Worm (Caenorhabditis elegans) whole organism, L4 larva: ENCODE data around the gene T27A10.5.
A peak's percentile ranks its signal among the peaks of the same experiment; 100 is the strongest.

Source experiments
- F10B5.3 ChIP-seq: sonication (generic microtip); optimal IDR thresholded peaks from 2 replicates; lab custom pipeline; 2016; ENCODE audit warnings: mild to moderate bottlenecking, missing genetic modification characterization, missing compliant biosample characterization
- F26F4.8 ChIP-seq: fragments of 200-800 bp; sonication (Bioruptor generic); conservative IDR thresholded peaks from 2 replicates; pipeline ENCODE4 v1.3.6; 2022; ENCODE audit warnings: missing genetic modification characterization, missing compliant biosample characterization
- F37D6.2 ChIP-seq: sonication (generic microtip); optimal IDR thresholded peaks from 2 replicates; lab custom pipeline; 2016; ENCODE audit warnings: mild to moderate bottlenecking, missing genetic modification characterization, missing compliant biosample characterization
- T20F7.1 ChIP-seq: fragments of 200-800 bp; sonication (Bioruptor generic); optimal IDR thresholded peaks from 2 replicates; lab custom pipeline; 2018; ENCODE audit warnings: mild to moderate bottlenecking, missing genetic modification characterization, missing compliant biosample characterization
- Y48G9A.11 ChIP-seq: fragments of 200-800 bp; sonication (Bioruptor generic); IDR thresholded peaks from 2 replicates; pipeline ENCODE4 v1.3.6; 2022; ENCODE audit warnings: missing genetic modification reagents, missing genetic modification characterization, missing compliant biosample characterization
- ZK546.5 ChIP-seq, 2 experiments: sonication (generic microtip); optimal IDR thresholded peaks; 2 replicates each; lab custom pipeline; 2017; ENCODE audit warnings: missing biosample characterization in 2 of 2, missing genetic modification characterization in 2 of 2
- aha-1 ChIP-seq: fragments of 150-350 bp; peaks from one replicate; lab custom pipeline; 2014; ENCODE audit warnings: missing biosample characterization, missing genetic modification characterization
- ceh-44 ChIP-seq: fragments of 200-800 bp; sonication (Bioruptor generic); IDR thresholded peaks from 2 replicates; pipeline ENCODE4 v1.3.6; 2022; ENCODE audit warnings: missing genetic modification reagents, missing genetic modification characterization, missing compliant biosample characterization
- cey-2 ChIP-seq: sonication (generic microtip); optimal IDR thresholded peaks from 3 replicates; lab custom pipeline; 2017; ENCODE audit warnings: missing genetic modification characterization, mild to moderate bottlenecking, missing compliant biosample characterization, antibody characterized with exemption, borderline replicate concordance; ENCODE audit not compliant: insufficient read depth
- daf-12 ChIP-seq: fragments of 150-350 bp; optimal IDR thresholded peaks from 2 replicates; lab custom pipeline; 2014; ENCODE audit warnings: missing biosample characterization, missing genetic modification reagents, missing genetic modification characterization
- daf-16 ChIP-seq, 3 experiments: sonication (generic microtip); optimal IDR thresholded peaks; 2 replicates each; lab custom pipeline; 2016 to 2017; ENCODE audit warnings: missing genetic modification characterization in 3 of 3, missing genetic modification reagents in 3 of 3, mild to moderate bottlenecking in 2 of 3, missing compliant biosample characterization in 2 of 3, missing biosample characterization in 1 of 3, moderate library complexity in 1 of 3
- daf-19 ChIP-seq: fragments of 200-800 bp; sonication (Bioruptor generic); conservative IDR thresholded peaks from 2 replicates; pipeline ENCODE4 v1.3.6; 2022; ENCODE audit warnings: missing genetic modification characterization, missing compliant biosample characterization
- daf-8 ChIP-seq: fragments of 200-800 bp; sonication (Bioruptor generic); IDR thresholded peaks from 2 replicates; pipeline ENCODE4 v1.3.6; 2022; ENCODE audit warnings: missing genetic modification characterization, missing compliant biosample characterization
- dmd-6 ChIP-seq: fragments of 200-800 bp; sonication (Bioruptor generic); IDR thresholded peaks from 2 replicates; pipeline ENCODE4 v1.3.6; 2022; ENCODE audit warnings: missing genetic modification reagents, missing genetic modification characterization, missing compliant biosample characterization
- dve-1 ChIP-seq: sonication (generic microtip); optimal IDR thresholded peaks from 2 replicates; lab custom pipeline; 2017; ENCODE audit warnings: antibody characterized with exemption, mild to moderate bottlenecking, missing genetic modification characterization, missing compliant biosample characterization; ENCODE audit not compliant: insufficient read depth
- fkh-10 ChIP-seq: fragments of 150-350 bp; optimal IDR thresholded peaks from 2 replicates; lab custom pipeline; 2014; ENCODE audit warnings: missing biosample characterization, missing genetic modification reagents, missing genetic modification characterization
- hlh-11 ChIP-seq: fragments of 200-800 bp; sonication (Bioruptor generic); optimal IDR thresholded peaks from 2 replicates; lab custom pipeline; 2018; ENCODE audit warnings: mild to moderate bottlenecking, missing genetic modification characterization, missing compliant biosample characterization
- lim-7 ChIP-seq: fragments of 200-800 bp; sonication (Bioruptor generic); IDR thresholded peaks from 2 replicates; pipeline ENCODE4 v1.3.6; 2022; ENCODE audit warnings: missing genetic modification characterization, missing compliant biosample characterization
- lin-38 ChIP-seq: fragments of 200-800 bp; sonication (Bioruptor generic); IDR thresholded peaks from 2 replicates; pipeline ENCODE4 v1.3.6; 2022; ENCODE audit warnings: missing genetic modification reagents, missing genetic modification characterization, missing compliant biosample characterization
- lir-3 ChIP-seq: sonication (generic microtip); optimal IDR thresholded peaks from 2 replicates; lab custom pipeline; 2016; ENCODE audit warnings: mild to moderate bottlenecking, missing genetic modification characterization, missing compliant biosample characterization
- lsy-2 ChIP-seq, 2 experiments: fragments of 150-350 bp in 1 of 2; sonication (generic microtip) in 1 of 2; optimal IDR thresholded peaks; 2 replicates each; lab custom pipeline; 2014 to 2017; ENCODE audit warnings: missing biosample characterization in 2 of 2, missing genetic modification characterization in 2 of 2
- madf-9 ChIP-seq: fragments of 200-800 bp; sonication (Bioruptor generic); conservative IDR thresholded peaks from 2 replicates; pipeline ENCODE4 v1.3.6; 2022; ENCODE audit warnings: missing genetic modification reagents, missing genetic modification characterization, missing compliant biosample characterization
- mdl-1 ChIP-seq, 2 experiments: fragments of 150-350 bp in 1 of 2; sonication (generic microtip) in 1 of 2; optimal IDR thresholded peaks; 2 replicates each; lab custom pipeline; 2014 to 2017; ENCODE audit warnings: missing biosample characterization in 2 of 2, missing genetic modification characterization in 2 of 2
- mep-1 ChIP-seq: fragments of 150-350 bp; sonication (generic microtip); optimal IDR thresholded peaks from 3 replicates; lab custom pipeline; 2014; ENCODE audit warnings: missing biosample characterization, missing genetic modification characterization
- mes-2 ChIP-seq: sonication (generic microtip); optimal IDR thresholded peaks from 2 replicates; lab custom pipeline; 2016; ENCODE audit warnings: missing genotype, mild to moderate bottlenecking, missing genetic modification characterization, missing compliant biosample characterization; ENCODE audit not compliant: poor library complexity, severe bottlenecking
- mxl-2 ChIP-seq: fragments of 200-800 bp; sonication (Bioruptor generic); conservative IDR thresholded peaks from 2 replicates; pipeline ENCODE4 v1.3.6; 2022; ENCODE audit warnings: missing genetic modification reagents, missing genetic modification characterization, missing compliant biosample characterization
- nhr-25 ChIP-seq: sonication (generic microtip); optimal IDR thresholded peaks from 2 replicates; lab custom pipeline; 2017; ENCODE audit warnings: missing genetic modification characterization, mild to moderate bottlenecking, missing compliant biosample characterization, antibody characterized with exemption, moderate library complexity, borderline replicate concordance; ENCODE audit not compliant: insufficient read depth
- nhr-28 ChIP-seq: fragments of 150-350 bp; optimal IDR thresholded peaks from 2 replicates; lab custom pipeline; 2014; ENCODE audit warnings: missing biosample characterization, missing genetic modification characterization
- nhr-48 ChIP-seq: sonication (generic microtip); optimal IDR thresholded peaks from 2 replicates; lab custom pipeline; 2016; ENCODE audit warnings: mild to moderate bottlenecking, missing genetic modification characterization, missing compliant biosample characterization
- nhr-76 ChIP-seq: fragments of 150-350 bp; optimal IDR thresholded peaks from 2 replicates; lab custom pipeline; 2014; ENCODE audit warnings: missing biosample characterization, missing genetic modification characterization
- nhr-77 ChIP-seq: fragments of 150-350 bp; optimal IDR thresholded peaks from 2 replicates; lab custom pipeline; 2014; ENCODE audit warnings: missing biosample characterization, missing genetic modification characterization
- pqm-1 ChIP-seq: sonication (generic microtip); optimal IDR thresholded peaks from 2 replicates; lab custom pipeline; 2017; ENCODE audit warnings: missing biosample characterization, missing genetic modification characterization
- sdz-12 ChIP-seq: fragments of 200-800 bp; sonication (Bioruptor generic); optimal IDR thresholded peaks from 2 replicates; lab custom pipeline; 2018; ENCODE audit warnings: mild to moderate bottlenecking, missing genetic modification characterization, missing compliant biosample characterization
- set-16 ChIP-seq: fragments of 200-800 bp; sonication (Bioruptor generic); IDR thresholded peaks from 2 replicates; pipeline ENCODE4 v1.3.6; 2022; ENCODE audit warnings: missing genetic modification reagents, missing genetic modification characterization, missing compliant biosample characterization
- skn-1 ChIP-seq: fragments of 150-350 bp; optimal IDR thresholded peaks from 2 replicates; lab custom pipeline; 2014; ENCODE audit warnings: missing biosample characterization, missing genetic modification characterization
- spr-1 ChIP-seq: sonication (generic microtip); optimal IDR thresholded peaks from 2 replicates; lab custom pipeline; 2016; ENCODE audit warnings: mild to moderate bottlenecking, missing genetic modification characterization, missing compliant biosample characterization
- spr-3 ChIP-seq: fragments of 200-800 bp; sonication (Bioruptor generic); optimal IDR thresholded peaks from 2 replicates; lab custom pipeline; 2018; ENCODE audit warnings: mild to moderate bottlenecking, missing genetic modification characterization, missing compliant biosample characterization
- tag-97 ChIP-seq: fragments of 200-800 bp; sonication (Bioruptor generic); IDR thresholded peaks from 2 replicates; pipeline ENCODE4 v1.3.6; 2022; ENCODE audit warnings: missing genetic modification characterization, missing compliant biosample characterization
- unc-130 ChIP-seq: sonication (generic microtip); optimal IDR thresholded peaks from 2 replicates; lab custom pipeline; 2016; ENCODE audit warnings: missing genetic modification reagents, missing genetic modification characterization, missing compliant biosample characterization
- unc-39 ChIP-seq: sonication (generic microtip); optimal IDR thresholded peaks from 2 replicates; lab custom pipeline; 2017; ENCODE audit warnings: missing biosample characterization, missing genetic modification characterization
- vab-7 ChIP-seq: fragments of 200-800 bp; sonication (Bioruptor generic); IDR thresholded peaks from 2 replicates; pipeline ENCODE4 v1.3.6; 2022; ENCODE audit warnings: missing genetic modification reagents, missing genetic modification characterization, missing compliant biosample characterization
- zag-1 ChIP-seq: fragments of 150-350 bp; optimal IDR thresholded peaks from 2 replicates; lab custom pipeline; 2014; ENCODE audit warnings: missing biosample characterization, missing genetic modification characterization
- zip-11 ChIP-seq: fragments of 200-800 bp; sonication (Bioruptor generic); IDR thresholded peaks from 2 replicates; pipeline ENCODE4 v1.3.6; 2022; ENCODE audit warnings: missing genetic modification characterization, missing compliant biosample characterization
- ztf-11 ChIP-seq: fragments of 150-350 bp; optimal IDR thresholded peaks from 2 replicates; lab custom pipeline; 2014; ENCODE audit warnings: missing biosample characterization, missing genetic modification characterization
- ztf-7 ChIP-seq: fragments of 150-350 bp; optimal IDR thresholded peaks from 2 replicates; lab custom pipeline; 2014; ENCODE audit warnings: missing biosample characterization, missing genetic modification characterization

Gene T27A10.5

ce11 chrX:3584481-3584880 lies 11.1 kb upstream of the T27A10.5 start:
- TF ChIP-seq lsy-2 (tag; optimal IDR thresholded peaks at IDR 0.05; lab: Kevin White, UChicago) = no peak
- TF ChIP-seq aha-1 (tag; lab: Kevin White, UChicago) = peak; percentile 90

- no peak for TF ChIP-seq nhr-48 (tag; lab: Kevin White, UChicago)
- TF ChIP-seq ZK546.5 (tag; optimal IDR thresholded peaks at IDR 0.05; lab: Kevin White, UChicago) = no peak
- TF ChIP-seq ztf-7 (tag; lab: Kevin White, UChicago) = no peak
- no peak for TF ChIP-seq F26F4.8
- no peak for TF ChIP-seq zip-11 (GFP tag; lab: Robert Waterston, UW)
- TF ChIP-seq vab-7 (GFP tag; lab: Robert Waterston, UW) = no peak
- no peak for TF ChIP-seq daf-8 (GFP tag; lab: Robert Waterston, UW)
- no peak for TF ChIP-seq ztf-11 (tag; lab: Kevin White, UChicago)
- no peak for TF ChIP-seq unc-39 (tag; lab: Kevin White, UChicago)
- TF ChIP-seq daf-12 = no peak
- TF ChIP-seq spr-1 (tag; lab: Kevin White, UChicago) = no peak
- no peak for TF ChIP-seq sdz-12 (GFP tag; lab: Kevin White, UChicago)
- no peak for TF ChIP-seq hlh-11 (tag; lab: Kevin White, UChicago)
- TF ChIP-seq unc-130 (GFP tag; lab: Kevin White, UChicago) = no peak
- TF ChIP-seq ceh-44 (GFP tag; lab: Robert Waterston, UW) = no peak
Measured at ce11 chrX:3583436-3583835, 10.1 kb upstream of the T27A10.5 start.

ce11 chrX:3581813-3582212 lies 8.4 kb upstream of the T27A10.5 start:
- no peak for TF ChIP-seq ztf-7 (tag; lab: Kevin White, UChicago)
- no peak for TF ChIP-seq Y48G9A.11 (GFP tag; lab: Robert Waterston, UW)
- no peak for TF ChIP-seq zag-1
- TF ChIP-seq vab-7 (GFP tag; lab: Robert Waterston, UW) = no peak
- no peak for TF ChIP-seq set-16 (GFP tag; lab: Robert Waterston, UW)
- no peak for TF ChIP-seq fkh-10 (GFP tag; lab: Kevin White, UChicago)
- no peak for TF ChIP-seq ZK546.5 (tag; optimal IDR thresholded peaks at IDR 0.05; lab: Kevin White, UChicago)
- no peak for TF ChIP-seq daf-8 (GFP tag; lab: Robert Waterston, UW)
- no peak for TF ChIP-seq F10B5.3 (tag; lab: Kevin White, UChicago)
- no peak for TF ChIP-seq skn-1 (tag; lab: Kevin White, UChicago)
- no peak for TF ChIP-seq F37D6.2 (tag; lab: Kevin White, UChicago)

ce11 chrX:3576239-3576638 lies 2.9 kb upstream of the T27A10.5 start, which contains the start of gene ckc-1:
Gene ckc-1 (plus strand): TSS chrX:3576606.
- TF ChIP-seq cey-2 (tag; lab: Kevin White, UChicago) (no peak), lir-3 (tag; lab: Kevin White, UChicago) (no peak), daf-16 (GFP tag; optimal IDR thresholded peaks at IDR 0.05; lab: Kevin White, UChicago) (peak in 1 of 2 experiments; percentile 39), daf-16 (tag; optimal IDR thresholded peaks at IDR 0.05; lab: Kevin White, UChicago) (peak; percentile 96), nhr-48 (tag; lab: Kevin White, UChicago) (peak; percentile 47), lim-7 (GFP tag; lab: Robert Waterston, UW) (no peak), dmd-6 (GFP tag; lab: Robert Waterston, UW) (peak; percentile 87), mep-1 (peak; percentile 22), spr-3 (GFP tag; lab: Kevin White, UChicago) (no peak), daf-19 (GFP tag; lab: Robert Waterston, UW) (no peak), nhr-76 (tag; lab: Kevin White, UChicago) (no peak), mxl-2 (GFP tag; lab: Robert Waterston, UW) (no peak), tag-97 (GFP tag; lab: Robert Waterston, UW) (no peak), nhr-25 (tag; lab: Kevin White, UChicago) (no peak), nhr-77 (peak; percentile 83), mes-2 (tag; lab: Kevin White, UChicago) (no peak), pqm-1 (tag; lab: Kevin White, UChicago) (peak; percentile 98), mdl-1 (tag; optimal IDR thresholded peaks at IDR 0.05; lab: Kevin White, UChicago) (peak in 1 of 2 experiments; percentile 24), T20F7.1 (GFP tag; lab: Kevin White, UChicago) (peak; percentile 39), ztf-7 (tag; lab: Kevin White, UChicago) (peak; percentile 8), hlh-11 (tag; lab: Kevin White, UChicago) (peak; percentile 82), nhr-28 (tag; lab: Kevin White, UChicago) (peak; percentile 89), lin-38 (GFP tag; lab: Robert Waterston, UW) (no peak), dve-1 (tag; lab: Kevin White, UChicago) (peak; percentile 91), madf-9 (GFP tag; lab: Robert Waterston, UW) (no peak)
